Worm (Caenorhabditis elegans) whole organism, L4 larva: Measurements from ENCODE around the gene ecps-1.

Source experiments
- D1046.2 ChIP-seq: fragments of 200-800 bp; sonication (Bioruptor generic); IDR thresholded peaks from 2 replicates; pipeline ENCODE4 v1.3.6; 2022; ENCODE audit warnings: missing genetic modification characterization, missing compliant biosample characterization
- F10B5.3 ChIP-seq: sonication (generic microtip); optimal IDR thresholded peaks from 2 replicates; lab custom pipeline; 2016; ENCODE audit warnings: mild to moderate bottlenecking, missing genetic modification characterization, missing compliant biosample characterization
- T26A8.4 ChIP-seq: fragments of 200-800 bp; sonication (Bioruptor generic); IDR thresholded peaks from 2 replicates; pipeline ENCODE4 v1.3.6; 2022; ENCODE audit warnings: missing genetic modification characterization, missing compliant biosample characterization
- Y75B8A.6 ChIP-seq: fragments of 200-800 bp; sonication (Bioruptor generic); IDR thresholded peaks from 2 replicates; pipeline ENCODE4 v1.3.6; 2022; ENCODE audit warnings: missing genetic modification reagents, missing genetic modification characterization, missing compliant biosample characterization
- ZK546.5 ChIP-seq, 2 experiments: sonication (generic microtip); optimal IDR thresholded peaks; 2 replicates each; lab custom pipeline; 2017; ENCODE audit warnings: missing biosample characterization in 2 of 2, missing genetic modification characterization in 2 of 2
- aha-1 ChIP-seq: fragments of 150-350 bp; peaks from one replicate; lab custom pipeline; 2014; ENCODE audit warnings: missing biosample characterization, missing genetic modification characterization
- ceh-20 ChIP-seq: fragments of 200-800 bp; sonication (Bioruptor generic); IDR thresholded peaks from 2 replicates; pipeline ENCODE4 v1.3.6; 2022; ENCODE audit warnings: missing genetic modification reagents, missing genetic modification characterization, missing compliant biosample characterization
- ceh-28 ChIP-seq: fragments of 150-350 bp; optimal IDR thresholded peaks from 2 replicates; lab custom pipeline; 2014; ENCODE audit warnings: missing biosample characterization, missing genetic modification reagents, missing genetic modification characterization
- daf-12 ChIP-seq: fragments of 150-350 bp; optimal IDR thresholded peaks from 2 replicates; lab custom pipeline; 2014; ENCODE audit warnings: missing biosample characterization, missing genetic modification reagents, missing genetic modification characterization
- daf-16 ChIP-seq, 3 experiments: sonication (generic microtip); optimal IDR thresholded peaks; 2 replicates each; lab custom pipeline; 2016 to 2017; ENCODE audit warnings: missing genetic modification characterization in 3 of 3, missing genetic modification reagents in 3 of 3, mild to moderate bottlenecking in 2 of 3, missing compliant biosample characterization in 2 of 3, missing biosample characterization in 1 of 3, moderate library complexity in 1 of 3
- dmd-6 ChIP-seq: fragments of 200-800 bp; sonication (Bioruptor generic); IDR thresholded peaks from 2 replicates; pipeline ENCODE4 v1.3.6; 2022; ENCODE audit warnings: missing genetic modification reagents, missing genetic modification characterization, missing compliant biosample characterization
- dpl-1 ChIP-seq: fragments of 150-350 bp; optimal IDR thresholded peaks from 2 replicates; lab custom pipeline; 2014; ENCODE audit warnings: missing biosample characterization, missing genetic modification reagents, missing genetic modification characterization
- dve-1 ChIP-seq: sonication (generic microtip); optimal IDR thresholded peaks from 2 replicates; lab custom pipeline; 2017; ENCODE audit warnings: antibody characterized with exemption, mild to moderate bottlenecking, missing genetic modification characterization, missing compliant biosample characterization; ENCODE audit not compliant: insufficient read depth
- egl-43 ChIP-seq: fragments of 200-800 bp; sonication (Bioruptor generic); IDR thresholded peaks from 2 replicates; pipeline ENCODE4 v1.3.6; 2022; ENCODE audit warnings: missing genetic modification reagents, missing genetic modification characterization, missing compliant biosample characterization
- gei-8 ChIP-seq: fragments of 200-800 bp; sonication (Bioruptor generic); optimal IDR thresholded peaks from 2 replicates; lab custom pipeline; 2018; ENCODE audit warnings: mild to moderate bottlenecking, missing genetic modification characterization, missing compliant biosample characterization
- hif-1 ChIP-seq, 2 experiments: sonication (generic microtip); optimal IDR thresholded peaks; 2 replicates each; lab custom pipeline; 2016 to 2017; ENCODE audit warnings: missing compliant biosample characterization in 2 of 2, missing genetic modification characterization in 2 of 2, missing genetic modification reagents in 2 of 2, missing genotype in 2 of 2, mild to moderate bottlenecking in 1 of 2
- hlh-11 ChIP-seq: fragments of 200-800 bp; sonication (Bioruptor generic); optimal IDR thresholded peaks from 2 replicates; lab custom pipeline; 2018; ENCODE audit warnings: mild to moderate bottlenecking, missing genetic modification characterization, missing compliant biosample characterization
- hlh-30 ChIP-seq: sonication (generic microtip); optimal IDR thresholded peaks from 2 replicates; lab custom pipeline; 2017; ENCODE audit warnings: antibody characterized with exemption, mild to moderate bottlenecking, missing genetic modification characterization, missing compliant biosample characterization; ENCODE audit not compliant: insufficient read depth
- hmg-1.1 ChIP-seq: fragments of 200-800 bp; sonication (Bioruptor generic); IDR thresholded peaks from 2 replicates; pipeline ENCODE4 v1.3.6; 2022; ENCODE audit warnings: missing genetic modification reagents, missing genetic modification characterization, missing compliant biosample characterization
- lin-1 ChIP-seq: fragments of 200-800 bp; sonication (Bioruptor generic); IDR thresholded peaks from 2 replicates; pipeline ENCODE4 v1.3.6; 2022; ENCODE audit warnings: missing genetic modification reagents, missing genetic modification characterization, missing compliant biosample characterization
- lin-15B ChIP-seq: fragments of 150-350 bp; sonication (generic microtip); optimal IDR thresholded peaks from 3 replicates; lab custom pipeline; 2014; ENCODE audit warnings: missing biosample characterization, missing genetic modification characterization
- lin-29 ChIP-seq: fragments of 200-800 bp; sonication (Bioruptor generic); IDR thresholded peaks from 2 replicates; pipeline ENCODE4 v1.3.6; 2022; ENCODE audit warnings: missing genetic modification reagents, missing genetic modification characterization, missing compliant biosample characterization
- lin-38 ChIP-seq: fragments of 200-800 bp; sonication (Bioruptor generic); IDR thresholded peaks from 2 replicates; pipeline ENCODE4 v1.3.6; 2022; ENCODE audit warnings: missing genetic modification reagents, missing genetic modification characterization, missing compliant biosample characterization
- lin-39 ChIP-seq: fragments of 150-350 bp; optimal IDR thresholded peaks from 2 replicates; lab custom pipeline; 2014; ENCODE audit warnings: missing biosample characterization, missing genetic modification reagents, missing genetic modification characterization
- lsy-2 ChIP-seq, 2 experiments: fragments of 150-350 bp in 1 of 2; sonication (generic microtip) in 1 of 2; optimal IDR thresholded peaks; 2 replicates each; lab custom pipeline; 2014 to 2017; ENCODE audit warnings: missing biosample characterization in 2 of 2, missing genetic modification characterization in 2 of 2
- mdl-1 ChIP-seq, 2 experiments: fragments of 150-350 bp in 1 of 2; sonication (generic microtip) in 1 of 2; optimal IDR thresholded peaks; 2 replicates each; lab custom pipeline; 2014 to 2017; ENCODE audit warnings: missing biosample characterization in 2 of 2, missing genetic modification characterization in 2 of 2
- mep-1 ChIP-seq: fragments of 150-350 bp; sonication (generic microtip); optimal IDR thresholded peaks from 3 replicates; lab custom pipeline; 2014; ENCODE audit warnings: missing biosample characterization, missing genetic modification characterization
- mes-2 ChIP-seq: sonication (generic microtip); optimal IDR thresholded peaks from 2 replicates; lab custom pipeline; 2016; ENCODE audit warnings: missing genotype, mild to moderate bottlenecking, missing genetic modification characterization, missing compliant biosample characterization; ENCODE audit not compliant: poor library complexity, severe bottlenecking
- mxl-3 ChIP-seq: fragments of 200-800 bp; sonication (Bioruptor generic); optimal IDR thresholded peaks from 2 replicates; lab custom pipeline; 2018; ENCODE audit warnings: mild to moderate bottlenecking, missing genetic modification characterization, missing compliant biosample characterization
- nhr-10 ChIP-seq: fragments of 150-350 bp; optimal IDR thresholded peaks from 2 replicates; lab custom pipeline; 2014; ENCODE audit warnings: missing biosample characterization, missing genetic modification characterization
- nhr-11 ChIP-seq: fragments of 150-350 bp; optimal IDR thresholded peaks from 2 replicates; lab custom pipeline; 2014; ENCODE audit warnings: missing biosample characterization, missing genetic modification characterization
- nhr-28 ChIP-seq: fragments of 150-350 bp; optimal IDR thresholded peaks from 2 replicates; lab custom pipeline; 2014; ENCODE audit warnings: missing biosample characterization, missing genetic modification characterization
- nhr-48 ChIP-seq: sonication (generic microtip); optimal IDR thresholded peaks from 2 replicates; lab custom pipeline; 2016; ENCODE audit warnings: mild to moderate bottlenecking, missing genetic modification characterization, missing compliant biosample characterization
- nhr-6 ChIP-seq: fragments of 150-350 bp; optimal IDR thresholded peaks from 2 replicates; lab custom pipeline; 2014; ENCODE audit warnings: missing biosample characterization, missing genetic modification characterization
- nhr-77 ChIP-seq: fragments of 150-350 bp; optimal IDR thresholded peaks from 2 replicates; lab custom pipeline; 2014; ENCODE audit warnings: missing biosample characterization, missing genetic modification characterization
- pqm-1 ChIP-seq: sonication (generic microtip); optimal IDR thresholded peaks from 2 replicates; lab custom pipeline; 2017; ENCODE audit warnings: missing biosample characterization, missing genetic modification characterization
- sdz-12 ChIP-seq: fragments of 200-800 bp; sonication (Bioruptor generic); optimal IDR thresholded peaks from 2 replicates; lab custom pipeline; 2018; ENCODE audit warnings: mild to moderate bottlenecking, missing genetic modification characterization, missing compliant biosample characterization
- set-16 ChIP-seq: fragments of 200-800 bp; sonication (Bioruptor generic); IDR thresholded peaks from 2 replicates; pipeline ENCODE4 v1.3.6; 2022; ENCODE audit warnings: missing genetic modification reagents, missing genetic modification characterization, missing compliant biosample characterization
- spr-1 ChIP-seq: sonication (generic microtip); optimal IDR thresholded peaks from 2 replicates; lab custom pipeline; 2016; ENCODE audit warnings: mild to moderate bottlenecking, missing genetic modification characterization, missing compliant biosample characterization
- spr-3 ChIP-seq: fragments of 200-800 bp; sonication (Bioruptor generic); optimal IDR thresholded peaks from 2 replicates; lab custom pipeline; 2018; ENCODE audit warnings: mild to moderate bottlenecking, missing genetic modification characterization, missing compliant biosample characterization
- unc-62 ChIP-seq, 3 experiments: fragments of 150-350 bp in 1 of 3; sonication (generic microtip); optimal IDR thresholded peaks in 2 of 3; peaks in 1 of 3; 1 replicate in 1 of 3; 2 replicates in 2 of 3; lab custom pipeline; 2014 to 2017; ENCODE audit warnings: missing biosample characterization in 3 of 3, missing genetic modification characterization in 3 of 3, missing genetic modification reagents in 3 of 3, missing genotype in 1 of 3
- zfp-3 ChIP-seq: fragments of 200-800 bp; sonication (Bioruptor generic); conservative IDR thresholded peaks from 2 replicates; pipeline ENCODE4 v1.3.6; 2022; ENCODE audit warnings: missing genetic modification reagents, missing genetic modification characterization, missing compliant biosample characterization

Gene ecps-1

ce11 chrIII:10464455-10464854, 4.1 kb upstream of the ecps-1 start:
- TF ChIP-seq F10B5.3 = no peak
- 0 out of 2 replicates have a peak, but pooled peaks have one; percentile 8 for TF ChIP-seq lin-29 (GFP tag; lab: Robert Waterston, UW)
- no peak for TF ChIP-seq zfp-3 (GFP tag; lab: Robert Waterston, UW)
- TF ChIP-seq pqm-1 (tag; lab: Kevin White, UChicago) = no peak
- no peak for TF ChIP-seq egl-43
- TF ChIP-seq sdz-12 (GFP tag; lab: Kevin White, UChicago) = no peak
- no peak for TF ChIP-seq daf-12 (tag; lab: Kevin White, UChicago)
- no peak for TF ChIP-seq gei-8 (GFP tag; lab: Kevin White, UChicago)
- no peak for TF ChIP-seq lin-39 (tag; lab: Kevin White, UChicago)
- no peak for TF ChIP-seq lin-1 (GFP tag; lab: Robert Waterston, UW)
- TF ChIP-seq set-16 (GFP tag; lab: Robert Waterston, UW) = peak; percentile 87
- TF ChIP-seq D1046.2 (GFP tag; lab: Robert Waterston, UW) = no peak
- TF ChIP-seq, all 104 proteins: peak for 2

ce11 chrIII:10463653-10464052, 3.3 kb upstream of the ecps-1 start:
- TF ChIP-seq gei-8 (GFP tag; lab: Kevin White, UChicago) (no peak), nhr-10 (tag; lab: Kevin White, UChicago) (peak; percentile 7), nhr-77 (tag; lab: Kevin White, UChicago) (peak; percentile 76), nhr-48 (tag; lab: Kevin White, UChicago) (peak; percentile 8), nhr-11 (peak; percentile 10), dpl-1 (GFP tag; lab: Kevin White, UChicago) (peak; percentile 3), hif-1 (tag; optimal IDR thresholded peaks at IDR 0.05; lab: Kevin White, UChicago) (peak in 1 of 2 experiments; percentile 29), nhr-28 (peak; percentile 95), spr-1 (tag; lab: Kevin White, UChicago) (peak; percentile 30), ceh-20 (no peak), lsy-2 (tag; optimal IDR thresholded peaks at IDR 0.05; lab: Kevin White, UChicago) (peak in 1 of 2 experiments; percentile 64), set-16 (GFP tag; lab: Robert Waterston, UW) (no peak), nhr-6 (tag; lab: Kevin White, UChicago) (peak; percentile 14), daf-16 (GFP tag; optimal IDR thresholded peaks at IDR 0.05; lab: Kevin White, UChicago) (no peak), daf-16 (tag; optimal IDR thresholded peaks at IDR 0.05; lab: Kevin White, UChicago) (peak; percentile 95), dmd-6 (peak; percentile 33), lin-38 (GFP tag; lab: Robert Waterston, UW) (peak; percentile 50), mes-2 (peak; percentile 50), aha-1 (tag; lab: Kevin White, UChicago) (peak; percentile 94), mep-1 (tag; lab: Kevin White, UChicago) (peak; percentile 64), unc-62 (GFP tag; optimal IDR thresholded peaks at IDR 0.05 in 1 of 2; lab: Kevin White, UChicago) (peak in 1 of 2 experiments; percentile 25), unc-62 (tag; optimal IDR thresholded peaks at IDR 0.05; lab: Kevin White, UChicago) (no peak), hmg-1.1 (GFP tag; lab: Robert Waterston, UW) (peak; percentile 52; the same call in 1 of the 2 replicates), ZK546.5 (tag; optimal IDR thresholded peaks at IDR 0.05; lab: Kevin White, UChicago) (no peak), hlh-30 (tag; lab: Kevin White, UChicago) (peak; percentile 86), mdl-1 (tag; optimal IDR thresholded peaks at IDR 0.05; lab: Kevin White, UChicago) (peak in 1 of 2 experiments; percentile 11), ceh-28 (tag; lab: Kevin White, UChicago) (peak; percentile 59), mxl-3 (GFP tag; lab: Kevin White, UChicago) (peak; percentile 46), Y75B8A.6 (GFP tag; lab: Robert Waterston, UW) (no peak), spr-3 (no peak), dve-1 (peak; percentile 64), T26A8.4 (GFP tag; lab: Robert Waterston, UW) (peak; percentile 32; the same call in 1 of the 2 replicates), lin-15B (tag; lab: Kevin White, UChicago) (no peak), hlh-11 (tag; lab: Kevin White, UChicago) (peak; percentile 82)
